Fruit fly (Drosophila melanogaster) whole organism, wandering third instar larva: ENCODE results near the gene osp.

Experiments
- Abd-B ChIP-seq: fragments of >200 bp; optimal IDR thresholded peaks from 2 replicates; lab custom pipeline; 2017; ENCODE audit warnings: missing biosample characterization, missing genetic modification characterization
- CrebA ChIP-seq: fragments of 200-800 bp; sonication (Bioruptor generic); optimal IDR thresholded peaks from 2 replicates; lab custom pipeline; 2016; ENCODE audit warnings: missing biosample characterization, mild to moderate bottlenecking, missing genetic modification characterization, borderline replicate concordance
- Dfd ChIP-seq: fragments of >200 bp; optimal IDR thresholded peaks from 2 replicates; lab custom pipeline; 2017; ENCODE audit warnings: missing biosample characterization, missing genetic modification characterization
- Dif ChIP-seq: fragments of 200-275, 200-300 bp; sonication (Bioruptor generic); optimal IDR thresholded peaks from 2 replicates; lab custom pipeline; 2018; ENCODE audit warnings: missing biosample characterization, missing genetic modification characterization; ENCODE audit not compliant: partially characterized antibody
- GATAd ChIP-seq: sonication (Bioruptor generic); optimal IDR thresholded peaks from 2 replicates; lab custom pipeline; 2016; ENCODE audit warnings: missing biosample characterization, missing genetic modification characterization
- HLH106 ChIP-seq: fragments of 200-800 bp; optimal IDR thresholded peaks from 3 replicates; lab custom pipeline; 2019; ENCODE audit warnings: missing biosample characterization, mild to moderate bottlenecking, missing genetic modification characterization, moderate library complexity
- Hnf4 ChIP-seq: fragments of 200-800 bp; sonication (Bioruptor generic); optimal IDR thresholded peaks from 2 replicates; lab custom pipeline; 2016; ENCODE audit warnings: missing biosample characterization, mild to moderate bottlenecking, missing genetic modification characterization
- Jra ChIP-seq: sonication (Bioruptor generic); optimal IDR thresholded peaks from 2 replicates; lab custom pipeline; 2016; ENCODE audit warnings: missing biosample characterization, missing genetic modification characterization
- Mio ChIP-seq: sonication (Bioruptor generic); optimal IDR thresholded peaks from 2 replicates; lab custom pipeline; 2016; ENCODE audit warnings: missing biosample characterization, missing genetic modification characterization
- Myc ChIP-seq: fragments of >200 bp; optimal IDR thresholded peaks from 2 replicates; lab custom pipeline; 2017
- N ChIP-seq: fragments of >200 bp; optimal IDR thresholded peaks from 2 replicates; lab custom pipeline; 2018; ENCODE audit warnings: missing biosample characterization, missing external identifiers, missing genetic modification characterization
- Rel ChIP-seq, 2 experiments: fragments of 200-800 bp; sonication (Bioruptor generic) in 1 of 2; optimal IDR thresholded peaks; 2 replicates in 1 of 2; 3 replicates in 1 of 2; lab custom pipeline; 2016 to 2019; ENCODE audit warnings: mild to moderate bottlenecking in 2 of 2, missing biosample characterization in 2 of 2, missing genetic modification characterization in 2 of 2, moderate library complexity in 1 of 2
- Sp1 ChIP-seq: fragments of 200-800 bp; sonication (Bioruptor generic); optimal IDR thresholded peaks from 3 replicates; lab custom pipeline; 2019; ENCODE audit warnings: missing biosample characterization, mild to moderate bottlenecking, missing genetic modification characterization, moderate library complexity
- Vsx2 ChIP-seq: fragments of 200-300, 225-300 bp; sonication (Bioruptor generic); optimal IDR thresholded peaks from 2 replicates; lab custom pipeline; 2018; ENCODE audit warnings: missing biosample characterization, missing genetic modification characterization; ENCODE audit not compliant: partially characterized antibody
- dl ChIP-seq, 2 experiments: fragments of 175-275, 200-275 bp in 1 of 2; fragments of 200-275 bp in 1 of 2; sonication (Bioruptor generic); optimal IDR thresholded peaks; lab custom pipeline; 2018; ENCODE audit warnings: mild to moderate bottlenecking in 2 of 2, missing biosample characterization in 2 of 2, missing genetic modification characterization in 2 of 2, moderate library complexity in 2 of 2; ENCODE audit not compliant: partially characterized antibody in 2 of 2, insufficient read depth in 1 of 2
- dmrt93B ChIP-seq: fragments of 200-800 bp; sonication (Bioruptor generic); optimal IDR thresholded peaks from 2 replicates; lab custom pipeline; 2018; ENCODE audit warnings: missing biosample characterization, mild to moderate bottlenecking, missing genetic modification characterization
- dsf ChIP-seq: sonication (Bioruptor generic); optimal IDR thresholded peaks from 2 replicates; lab custom pipeline; 2016; ENCODE audit warnings: missing biosample characterization, missing genetic modification characterization, borderline replicate concordance
- ey ChIP-seq: fragments of 200-800 bp; sonication (Bioruptor generic); optimal IDR thresholded peaks from 2 replicates; lab custom pipeline; 2016; ENCODE audit warnings: missing biosample characterization, missing genetic modification characterization
- foxo ChIP-seq, 2 experiments: fragments of 200-800 bp; sonication (Bioruptor generic); optimal IDR thresholded peaks; 2 replicates in 1 of 2; 3 replicates in 1 of 2; lab custom pipeline; 2016 to 2017; ENCODE audit warnings: missing biosample characterization in 2 of 2, missing genetic modification characterization in 2 of 2
- jim ChIP-seq: fragments of 175-275, 200-325 bp; sonication (Bioruptor generic); optimal IDR thresholded peaks from 2 replicates; lab custom pipeline; 2016; ENCODE audit warnings: missing biosample characterization, mild to moderate bottlenecking, missing genetic modification characterization
- lola ChIP-seq: fragments of >200 bp; optimal IDR thresholded peaks from 2 replicates; lab custom pipeline; 2017; ENCODE audit warnings: missing biosample characterization, missing genetic modification characterization
- pan ChIP-seq: fragments of >200 bp; optimal IDR thresholded peaks from 2 replicates; lab custom pipeline; 2017
- psq ChIP-seq: fragments of 200-800 bp; sonication (Bioruptor generic); optimal IDR thresholded peaks from 3 replicates; lab custom pipeline; 2017; ENCODE audit warnings: missing biosample characterization, mild to moderate bottlenecking, missing genetic modification characterization, moderate library complexity
- sv ChIP-seq: fragments of 200-800 bp; sonication (Bioruptor generic); optimal IDR thresholded peaks from 3 replicates; lab custom pipeline; 2016; ENCODE audit warnings: missing biosample characterization, missing genetic modification characterization
- tai ChIP-seq: sonication (Bioruptor generic); optimal IDR thresholded peaks from 2 replicates; lab custom pipeline; 2016; ENCODE audit warnings: missing biosample characterization, missing genetic modification characterization
- usp ChIP-seq: fragments of >200 bp; optimal IDR thresholded peaks from 2 replicates; lab custom pipeline; 2017; ENCODE audit warnings: missing biosample characterization, missing genetic modification characterization

The osp gene

dm6 chr2L:14588615-14589247 is 100.4 kb downstream of the osp start:
- TF ChIP-seq sv (GFP tag; lab: Kevin White, UChicago) (no peak), Dif (GFP tag; lab: Kevin White, UChicago) (no peak), Dfd (GFP tag; lab: Kevin White, UChicago) (no peak), Mio (GFP tag; lab: Kevin White, UChicago) (no peak), Sp1 (GFP tag; lab: Kevin White, UChicago) (no peak), N (GFP tag; lab: Kevin White, UChicago) (no peak), Myc (peak; percentile 91), usp (no peak)

dm6 chr2L:14588134-14588533 is 101.0 kb downstream of the osp start, which contains the start of gene CG42680:
TSS of gene CG42680 (minus strand) at chr2L:14588234.
- TF ChIP-seq GATAd (GFP tag; lab: Kevin White, UChicago) = no peak
- TF ChIP-seq Hnf4 (GFP tag; lab: Kevin White, UChicago) = no peak
- TF ChIP-seq Vsx2 = no peak
- no peak for TF ChIP-seq pan (lab: Kevin White, UChicago)
- TF ChIP-seq N (GFP tag; lab: Kevin White, UChicago) = no peak
- no peak for TF ChIP-seq lola (GFP tag; lab: Kevin White, UChicago)
- no peak for TF ChIP-seq Mio (GFP tag; lab: Kevin White, UChicago)
- no peak for TF ChIP-seq Jra (GFP tag; lab: Kevin White, UChicago)
- no peak for TF ChIP-seq CrebA (GFP tag; lab: Kevin White, UChicago)
- TF ChIP-seq jim = no peak
- no peak for TF ChIP-seq dmrt93B (GFP tag; lab: Kevin White, UChicago)
- no peak for TF ChIP-seq foxo (GFP tag; optimal IDR thresholded peaks at IDR 0.05; lab: Kevin White, UChicago)
- TF ChIP-seq dsf (GFP tag; lab: Kevin White, UChicago) = no peak
- TF ChIP-seq, all 38 proteins: peak for 0

dm6 chr2L:14586714-14587481 is 102.2 kb downstream of the osp start:
- TF ChIP-seq GATAd (GFP tag; lab: Kevin White, UChicago) = no peak
- TF ChIP-seq HLH106 (tag; lab: Kevin White, UChicago) = peak; percentile 3

dm6 chr2L:14580693-14581572 is 108.2 kb downstream of the osp start:
- no peak for TF ChIP-seq Abd-B (GFP tag; lab: Kevin White, UChicago)
- TF ChIP-seq usp = no peak
- no peak for TF ChIP-seq Rel (GFP tag; optimal IDR thresholded peaks at IDR 0.05; lab: Kevin White, UChicago)
- TF ChIP-seq Rel (tag; optimal IDR thresholded peaks at IDR 0.05; lab: Kevin White, UChicago) = peak; percentile 85
- TF ChIP-seq ey (GFP tag; lab: Kevin White, UChicago) = no peak
- TF ChIP-seq lola (GFP tag; lab: Kevin White, UChicago) = no peak
- no peak for TF ChIP-seq HLH106 (tag; lab: Kevin White, UChicago)
- TF ChIP-seq tai = no peak
- no peak for TF ChIP-seq psq (GFP tag; lab: Kevin White, UChicago)
- TF ChIP-seq Vsx2 = peak; percentile 44

- TF ChIP-seq CrebA (GFP tag; lab: Kevin White, UChicago) (no peak), foxo (GFP tag; optimal IDR thresholded peaks at IDR 0.05; lab: Kevin White, UChicago) (no peak), psq (GFP tag; lab: Kevin White, UChicago) (no peak), dl (GFP tag; optimal IDR thresholded peaks at IDR 0.05; lab: Kevin White, UChicago; ENCODE audit: insufficient read depth in 1 of 2, partially characterized antibody in 2 of 2) (no peak), lola (GFP tag; lab: Kevin White, UChicago) (no peak), HLH106 (tag; lab: Kevin White, UChicago) (no peak)
Observed at dm6 chr2L:14579449-14579848, 109.7 kb downstream of the osp start.
